4 worm cellular contexts compared by ENCODE assay signal in genomic region chrII:11347878-11348556, ce11.
TF ChIP-seq lines count a peak whose summit lies in the region.

TSS of gene B0491.6 (minus strand) at chrII:11348343.
TSS of gene pigm-1 (plus strand) at chrII:11348445.

TF ChIP-seq in whole organism, L2 larva, 48 proteins besides CTCF, POLR2A, EP300 and RAD21 (continues in another document):
- no peak for TF ChIP-seq aly-2 (tag; optimal IDR thresholded peaks at IDR 0.05; lab: Kevin White, UChicago)
- TF ChIP-seq lin-13 (GFP tag; optimal IDR thresholded peaks at IDR 0.05; lab: Kevin White, UChicago), result peak; percentile 39
- peak; percentile 44 for TF ChIP-seq blmp-1 (tag; optimal IDR thresholded peaks at IDR 0.05; lab: Kevin White, UChicago; ENCODE audit: insufficient read depth)
- TF ChIP-seq elt-3 (tag; optimal IDR thresholded peaks at IDR 0.05; lab: Kevin White, UChicago), result no peak
- TF ChIP-seq nhr-11 (tag; optimal IDR thresholded peaks at IDR 0.05; lab: Kevin White, UChicago), result no peak
- no peak for TF ChIP-seq unc-39 (tag; optimal IDR thresholded peaks at IDR 0.05; lab: Kevin White, UChicago)
- no peak for TF ChIP-seq peb-1 (tag; optimal IDR thresholded peaks at IDR 0.05; lab: Kevin White, UChicago)
- peak; percentile 62 for TF ChIP-seq sma-3 (GFP tag; optimal IDR thresholded peaks at IDR 0.05; lab: Kevin White, UChicago)
- TF ChIP-seq fos-1 (tag; optimal IDR thresholded peaks at IDR 0.05; lab: Kevin White, UChicago), result peak; percentile 47
- TF ChIP-seq nhr-129 (tag; optimal IDR thresholded peaks at IDR 0.05; lab: Kevin White, UChicago), result peak; percentile 68
- no peak for TF ChIP-seq alr-1 (tag; optimal IDR thresholded peaks at IDR 0.05; lab: Kevin White, UChicago)
- peak; percentile 42 for TF ChIP-seq lin-11 (tag; optimal IDR thresholded peaks at IDR 0.05; lab: Kevin White, UChicago)
- peak; percentile 63 for TF ChIP-seq unc-55 (GFP tag; optimal IDR thresholded peaks at IDR 0.05; lab: Kevin White, UChicago)
- TF ChIP-seq F13H6.1 (tag; optimal IDR thresholded peaks at IDR 0.05; lab: Kevin White, UChicago), result peak; percentile 80
- no peak for TF ChIP-seq nhr-237 (tag; optimal IDR thresholded peaks at IDR 0.05; lab: Kevin White, UChicago)
- no peak for TF ChIP-seq nhr-23 (tag; optimal IDR thresholded peaks at IDR 0.05; lab: Kevin White, UChicago)
- no peak for TF ChIP-seq ztf-11 (tag; optimal IDR thresholded peaks at IDR 0.05; lab: Kevin White, UChicago)
- TF ChIP-seq zag-1 (tag; optimal IDR thresholded peaks at IDR 0.05; lab: Kevin White, UChicago), result peak; percentile 34
- peak; percentile 70 for TF ChIP-seq nhr-25 (tag; optimal IDR thresholded peaks at IDR 0.05; lab: Kevin White, UChicago)
- TF ChIP-seq C34F6.9 (tag; optimal IDR thresholded peaks at IDR 0.05; lab: Kevin White, UChicago), result peak; percentile 85
- peak; percentile 73 for TF ChIP-seq skn-1 (tag; optimal IDR thresholded peaks at IDR 0.05; lab: Kevin White, UChicago)
- peak; percentile 89 for TF ChIP-seq gmeb-1 (tag; optimal IDR thresholded peaks at IDR 0.05; lab: Kevin White, UChicago)
- TF ChIP-seq sem-4 (tag; optimal IDR thresholded peaks at IDR 0.05; lab: Kevin White, UChicago), result peak; percentile 64

TF ChIP-seq in whole organism, L4 larva, 104 proteins besides CTCF, POLR2A, EP300 and RAD21 (continues in another document):
- TF ChIP-seq php-3 (GFP tag; IDR thresholded peaks at IDR 0.05; lab: Robert Waterston, UW), result no peak
- TF ChIP-seq ceh-44 (GFP tag; IDR thresholded peaks at IDR 0.05; lab: Robert Waterston, UW), result no peak
- peak; percentile 77 for TF ChIP-seq dpl-1 (GFP tag; optimal IDR thresholded peaks at IDR 0.05; lab: Kevin White, UChicago)
- no peak for TF ChIP-seq zag-1 (tag; optimal IDR thresholded peaks at IDR 0.05; lab: Kevin White, UChicago)
- TF ChIP-seq unc-62 (GFP tag; optimal IDR thresholded peaks at IDR 0.05 in 1 of 2; lab: Kevin White, UChicago), result peak in 1 of 2 experiments; percentile 83
- no peak for TF ChIP-seq unc-62 (tag; optimal IDR thresholded peaks at IDR 0.05; lab: Kevin White, UChicago)
- peak; percentile 50; the same call in 1 of the 2 replicates for TF ChIP-seq ctbp-1 (GFP tag; IDR thresholded peaks at IDR 0.05; lab: Robert Waterston, UW)
- TF ChIP-seq dve-1 (tag; optimal IDR thresholded peaks at IDR 0.05; lab: Kevin White, UChicago; ENCODE audit: insufficient read depth), result peak; percentile 76
- TF ChIP-seq lsy-2 (tag; optimal IDR thresholded peaks at IDR 0.05; lab: Kevin White, UChicago), result peak; percentile 39 to 82
- peak; percentile 76 for TF ChIP-seq lin-38 (GFP tag; IDR thresholded peaks at IDR 0.05; lab: Robert Waterston, UW)
- no peak for TF ChIP-seq lin-13 (GFP tag; optimal IDR thresholded peaks at IDR 0.05; lab: Kevin White, UChicago)
- peak; percentile 63 for TF ChIP-seq ces-1 (GFP tag; optimal IDR thresholded peaks at IDR 0.05; lab: Kevin White, UChicago)
- TF ChIP-seq fkh-10 (GFP tag; optimal IDR thresholded peaks at IDR 0.05; lab: Kevin White, UChicago), result peak; percentile 76
- TF ChIP-seq zfp-3 (GFP tag; conservative IDR thresholded peaks at IDR 0.05; lab: Robert Waterston, UW), result no peak
- peak; percentile 62 for TF ChIP-seq rbr-2 (tag; optimal IDR thresholded peaks at IDR 0.05; lab: Kevin White, UChicago)
- peak; percentile 15 for TF ChIP-seq nhr-28 (tag; optimal IDR thresholded peaks at IDR 0.05; lab: Kevin White, UChicago)
- peak; percentile 52 for TF ChIP-seq nhr-11 (tag; optimal IDR thresholded peaks at IDR 0.05; lab: Kevin White, UChicago)
- peak; percentile 45 for TF ChIP-seq F37D6.2 (tag; optimal IDR thresholded peaks at IDR 0.05; lab: Kevin White, UChicago)
- TF ChIP-seq dmd-6 (GFP tag; IDR thresholded peaks at IDR 0.05; lab: Robert Waterston, UW), result peak; percentile 47
- peak; percentile 71 for TF ChIP-seq mep-1 (tag; optimal IDR thresholded peaks at IDR 0.05; lab: Kevin White, UChicago)
- no peak for TF ChIP-seq spr-3 (GFP tag; optimal IDR thresholded peaks at IDR 0.05; lab: Kevin White, UChicago)
- TF ChIP-seq madf-9 (GFP tag; conservative IDR thresholded peaks at IDR 0.05; lab: Robert Waterston, UW), result no peak
- no peak for TF ChIP-seq daf-12 (tag; optimal IDR thresholded peaks at IDR 0.05; lab: Kevin White, UChicago)
- TF ChIP-seq hlh-11 (tag; optimal IDR thresholded peaks at IDR 0.05; lab: Kevin White, UChicago), result peak; percentile 70

TF ChIP-seq in whole organism, late embryonic, 69 proteins besides CTCF, POLR2A, EP300 and RAD21:
- TF ChIP-seq ceh-31 (tag; optimal IDR thresholded peaks at IDR 0.05; lab: Kevin White, UChicago), result peak; percentile 44
- TF ChIP-seq pros-1 (tag; optimal IDR thresholded peaks at IDR 0.05; lab: Kevin White, UChicago), result peak; percentile 4
- TF ChIP-seq T23F11.4 (GFP tag; optimal IDR thresholded peaks at IDR 0.05; lab: Kevin White, UChicago), result no peak
- TF ChIP-seq ceh-14 (tag; optimal IDR thresholded peaks at IDR 0.05; lab: Kevin White, UChicago), result peak; percentile 67
- TF ChIP-seq lim-6 (tag; optimal IDR thresholded peaks at IDR 0.05; lab: Kevin White, UChicago), result peak; percentile 15
- no peak for TF ChIP-seq syd-9 (tag; optimal IDR thresholded peaks at IDR 0.05; lab: Kevin White, UChicago)
- TF ChIP-seq unc-55 (GFP tag; optimal IDR thresholded peaks at IDR 0.05; lab: Kevin White, UChicago), result peak; percentile 16
- no peak for TF ChIP-seq ceh-2 (tag; optimal IDR thresholded peaks at IDR 0.05; lab: Kevin White, UChicago)
- TF ChIP-seq hlh-8 (tag; optimal IDR thresholded peaks at IDR 0.05; lab: Kevin White, UChicago), result no peak
- peak; percentile 9 for TF ChIP-seq ets-4 (tag; optimal IDR thresholded peaks at IDR 0.05; lab: Kevin White, UChicago)
- peak; percentile 42 for TF ChIP-seq nfya-1 (tag; optimal IDR thresholded peaks at IDR 0.05; lab: Kevin White, UChicago)
- peak; percentile 19 for TF ChIP-seq hlh-30 (tag; optimal IDR thresholded peaks at IDR 0.05; lab: Kevin White, UChicago; ENCODE audit: insufficient read depth)
- TF ChIP-seq pha-2 (tag; optimal IDR thresholded peaks at IDR 0.05; lab: Kevin White, UChicago), result peak; percentile 34
- peak; percentile 46 for TF ChIP-seq tbx-2 (tag; optimal IDR thresholded peaks at IDR 0.05; lab: Kevin White, UChicago)
- peak; percentile 91 for TF ChIP-seq unc-42 (tag; optimal IDR thresholded peaks at IDR 0.05; lab: Kevin White, UChicago)
- TF ChIP-seq ceh-9 (tag; optimal IDR thresholded peaks at IDR 0.05; lab: Kevin White, UChicago), result no peak
TF ChIP-seq in whole organism, late embryonic: peak in this region for 11.

TF ChIP-seq in whole organism, mixed stage, embryonic, 35 proteins besides CTCF, POLR2A, EP300 and RAD21:
- TF ChIP-seq pha-4 (tag; optimal IDR thresholded peaks at IDR 0.05; lab: Kevin White, UChicago) (peak; percentile 44), lin-13 (tag; optimal IDR thresholded peaks at IDR 0.05; lab: Kevin White, UChicago) (no peak), hlh-1 (tag; optimal IDR thresholded peaks at IDR 0.05; lab: Kevin White, UChicago) (no peak), nhr-237 (tag; optimal IDR thresholded peaks at IDR 0.05; lab: Kevin White, UChicago) (peak; percentile 77), nhr-28 (tag; optimal IDR thresholded peaks at IDR 0.05; lab: Kevin White, UChicago) (no peak), mep-1 (tag; optimal IDR thresholded peaks at IDR 0.05; lab: Kevin White, UChicago) (peak; percentile 1), lsy-2 (tag; optimal IDR thresholded peaks at IDR 0.05; lab: Kevin White, UChicago) (no peak), ham-2 (GFP tag; optimal IDR thresholded peaks at IDR 0.05; lab: Kevin White, UChicago) (peak; percentile 62), mls-2 (tag; optimal IDR thresholded peaks at IDR 0.05; lab: Kevin White, UChicago) (peak; percentile 17), unc-120 (tag; optimal IDR thresholded peaks at IDR 0.05; lab: Kevin White, UChicago; ENCODE audit: poor library complexity, severe bottlenecking) (peak; percentile 68), nhr-76 (tag; optimal IDR thresholded peaks at IDR 0.05; lab: Kevin White, UChicago) (no peak), nhr-2 (tag; optimal IDR thresholded peaks at IDR 0.05; lab: Kevin White, UChicago) (no peak), ces-1 (GFP tag; optimal IDR thresholded peaks at IDR 0.05; lab: Kevin White, UChicago) (peak; percentile 91)
